Fruit fly (Drosophila melanogaster): ENCODE results near the gene sw.

sw gene

DNA sequence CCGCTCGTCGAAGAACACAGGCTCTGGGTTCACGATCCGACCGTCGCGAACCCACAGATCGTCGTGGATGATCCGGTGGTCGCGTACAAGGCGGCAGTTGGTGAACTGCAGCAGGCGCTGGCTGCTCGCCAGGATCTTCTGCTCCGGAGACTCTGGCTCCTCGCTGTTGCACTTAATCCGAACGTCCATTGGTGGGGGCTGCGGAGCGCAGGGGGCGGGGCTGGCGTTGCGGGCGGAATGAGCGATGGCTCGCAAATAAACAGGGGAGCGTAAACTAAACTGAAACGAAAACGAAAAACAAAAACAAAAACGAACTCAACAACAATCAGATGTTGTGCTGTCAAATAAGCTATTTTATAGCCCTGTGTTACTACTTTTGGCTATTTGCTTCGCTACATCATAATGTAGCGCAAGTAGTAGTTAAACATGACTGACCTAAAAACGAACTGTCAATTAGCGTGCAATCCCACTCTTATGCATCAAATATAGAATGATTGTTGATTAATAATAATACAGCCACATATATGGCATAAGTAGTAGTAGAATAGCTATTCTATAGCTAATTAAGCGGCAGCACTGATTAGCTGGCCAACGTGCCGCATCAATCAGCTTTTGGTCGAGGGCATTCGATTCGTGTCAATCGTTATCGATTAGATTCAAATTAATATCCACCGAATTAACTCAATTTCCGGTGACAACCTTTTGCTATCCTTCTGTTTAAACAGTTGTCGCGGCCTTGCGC, 20.8 kb upstream of the sw start, which contains the start of gene CG17065:
TSS of gene CG17065 (minus strand) at position 351 of the 742 bp plus-strand sequence.
- no peak for TF ChIP-seq Hr78 (GFP tag; optimal IDR thresholded peaks at IDR 0.05)
- peak; percentile 49 for TF ChIP-seq MESR4 (GFP tag; optimal IDR thresholded peaks at IDR 0.05)
- TF ChIP-seq CG16813 (GFP tag; IDR thresholded peaks at IDR 0.05; ENCODE audit: partially characterized antibody) = peak; percentile 57; the same call in 2 of the 3 replicates
- peak; percentile 98 for TF ChIP-seq Sry-β (GFP tag; optimal IDR thresholded peaks at IDR 0.05)
- peak; percentile 49 for TF ChIP-seq CG12391 (tag; optimal IDR thresholded peaks at IDR 0.05)
- no peak for TF ChIP-seq gcm2 (GFP tag; optimal IDR thresholded peaks at IDR 0.05)
- no peak for TF ChIP-seq TFAM (GFP tag; optimal IDR thresholded peaks at IDR 0.05)
- peak; percentile 94 for TF ChIP-seq row (GFP tag; IDR thresholded peaks at IDR 0.05)
- peak; percentile 10 for TF ChIP-seq exex (tag; optimal IDR thresholded peaks at IDR 0.05)
- TF ChIP-seq CG3995 (GFP tag; optimal IDR thresholded peaks at IDR 0.05) = peak; percentile 25
- TF ChIP-seq pb (GFP tag; optimal IDR thresholded peaks at IDR 0.05) = peak; percentile 22
- no peak for TF ChIP-seq cg (GFP tag; optimal IDR thresholded peaks at IDR 0.05)
- TF ChIP-seq nmo (GFP tag; optimal IDR thresholded peaks at IDR 0.05) = peak; percentile 65
- TF ChIP-seq CG34376 (GFP tag; optimal IDR thresholded peaks at IDR 0.05) = peak; percentile 54
- 0 out of 2 replicates have a peak, but pooled peaks have one; percentile 21 for TF ChIP-seq aop (GFP tag; IDR thresholded peaks at IDR 0.05)
- TF ChIP-seq CG12299 (tag; optimal IDR thresholded peaks at IDR 0.05) = peak; percentile 19
- peak; percentile 61; the same call in 1 of the 3 replicates for TF ChIP-seq CG6791 (GFP tag; IDR thresholded peaks at IDR 0.05; ENCODE audit: partially characterized antibody)
- TF ChIP-seq Bdp1 (GFP tag; optimal IDR thresholded peaks at IDR 0.05) = peak; percentile 12
- TF ChIP-seq knrl (GFP tag; IDR thresholded peaks at IDR 0.05; ENCODE audit: partially characterized antibody) = peak; percentile 37; the same call in 1 of the 3 replicates
- peak; percentile 41; the same call in 1 of the 3 replicates for TF ChIP-seq CG7963 (GFP tag; IDR thresholded peaks at IDR 0.05; ENCODE audit: partially characterized antibody)
- peak; percentile 22 for TF ChIP-seq hkb (optimal IDR thresholded peaks at IDR 0.05)
- TF ChIP-seq hkb (GFP tag; IDR thresholded peaks at IDR 0.05) = no peak
- no peak for TF ChIP-seq MTF-1 (GFP tag; optimal IDR thresholded peaks at IDR 0.05; ENCODE audit: borderline replicate concordance)
- no peak for TF ChIP-seq Dip2 (GFP tag; IDR thresholded peaks at IDR 0.05)
- TF ChIP-seq bbx (GFP tag; IDR thresholded peaks at IDR 0.05; ENCODE audit: partially characterized antibody) = 0 out of 2 replicates have a peak, but pooled peaks have one; percentile 25
- TF ChIP-seq pzg (GFP tag; optimal IDR thresholded peaks at IDR 0.05) = peak; percentile 70
- peak; percentile 41 for TF ChIP-seq CG9817 (tag; optimal IDR thresholded peaks at IDR 0.05)
- TF ChIP-seq yki (optimal IDR thresholded peaks at IDR 0.05) = no peak
- TF ChIP-seq wor (GFP tag; IDR thresholded peaks at IDR 0.05) = no peak
- peak; percentile 56 for TF ChIP-seq HmgD (GFP tag; optimal IDR thresholded peaks at IDR 0.05)
- no peak for TF ChIP-seq CG6654 (GFP tag; optimal IDR thresholded peaks at IDR 0.05)
- TF ChIP-seq CG9609 (GFP tag; optimal IDR thresholded peaks at IDR 0.05) = peak; percentile 12
- TF ChIP-seq ham (GFP tag; IDR thresholded peaks at IDR 0.05) = no peak
- no peak for TF ChIP-seq CG3838 (GFP tag; optimal IDR thresholded peaks at IDR 0.05)
- TF ChIP-seq CG12744 (GFP tag; optimal IDR thresholded peaks at IDR 0.05) = peak; percentile 15
- no peak for TF ChIP-seq CG4328 (GFP tag; optimal IDR thresholded peaks at IDR 0.05)
- TF ChIP-seq Bteb2 (GFP tag; optimal IDR thresholded peaks at IDR 0.05) = peak; percentile 25
- TF ChIP-seq grn (GFP tag; optimal IDR thresholded peaks at IDR 0.05) = peak; percentile 10
- TF ChIP-seq CG14710 (tag; optimal IDR thresholded peaks at IDR 0.05) = peak; percentile 61
- TF ChIP-seq fd96Cb (tag; optimal IDR thresholded peaks at IDR 0.05) = no peak
- TF ChIP-seq phol (tag; optimal IDR thresholded peaks at IDR 0.05) = peak; percentile 61
- peak; percentile 85 for TF ChIP-seq stwl (tag; optimal IDR thresholded peaks at IDR 0.05)
- no peak for TF ChIP-seq ab (GFP tag; optimal IDR thresholded peaks at IDR 0.05)
- peak; percentile 35; the same call in 1 of the 2 replicates for TF ChIP-seq sob (GFP tag; IDR thresholded peaks at IDR 0.05)
- TF ChIP-seq E2f2 (GFP tag; IDR thresholded peaks at IDR 0.05) = peak; percentile 87
- peak; percentile 58; the same call in 2 of the 3 replicates for TF ChIP-seq zfh1 (GFP tag; IDR thresholded peaks at IDR 0.05)
- peak; percentile 41 for TF ChIP-seq Hmr (GFP tag; optimal IDR thresholded peaks at IDR 0.05)
- TF ChIP-seq CG15696 (tag; optimal IDR thresholded peaks at IDR 0.05) = peak; percentile 22
- TF ChIP-seq Sin3A (optimal IDR thresholded peaks at IDR 0.05) = peak; percentile 74

Measured in whole organism, embryonic.